Worm (Caenorhabditis elegans): ENCODE results near the gene ptp-2.

Gene ptp-2

ce11 chrII:5896512-5896911 lies 21.9 kb upstream of the ptp-2 start (continued):
- TF ChIP-seq irx-1 (tag; optimal IDR thresholded peaks at IDR 0.05) (no peak), lin-13 (GFP tag; optimal IDR thresholded peaks at IDR 0.05) (no peak), mep-1 (tag; optimal IDR thresholded peaks at IDR 0.05) (no peak), egl-13 (tag; optimal IDR thresholded peaks at IDR 0.05) (no peak), aly-2 (tag; optimal IDR thresholded peaks at IDR 0.05) (no peak), nhr-77 (tag; optimal IDR thresholded peaks at IDR 0.05) (no peak), ceh-63 (GFP tag; optimal IDR thresholded peaks at IDR 0.05) (no peak), F16B12.6 (tag; optimal IDR thresholded peaks at IDR 0.05) (no peak), hlh-17 (GFP tag; optimal IDR thresholded peaks at IDR 0.05; ENCODE audit: borderline replicate concordance) (no peak), aha-1 (tag; optimal IDR thresholded peaks at IDR 0.05) (no peak), grh-1 (GFP tag; IDR thresholded peaks at IDR 0.05) (no peak), fkh-4 (tag; optimal IDR thresholded peaks at IDR 0.05; ENCODE audit: borderline replicate concordance) (no peak), unc-62 (GFP tag; optimal IDR thresholded peaks at IDR 0.05) (no peak), pag-3 (tag; optimal IDR thresholded peaks at IDR 0.05; ENCODE audit: borderline replicate concordance, insufficient read depth) (no peak), elt-2 (tag; optimal IDR thresholded peaks at IDR 0.05) (no peak), lin-35 (GFP tag; optimal IDR thresholded peaks at IDR 0.05) (no peak), skn-1 (tag; optimal IDR thresholded peaks at IDR 0.05) (no peak), snpc-4 (tag; optimal IDR thresholded peaks at IDR 0.05) (no peak), tbx-2 (tag; optimal IDR thresholded peaks at IDR 0.05) (no peak), pax-3 (tag; optimal IDR thresholded peaks at IDR 0.05) (peak; percentile 62), zip-4 (GFP tag; optimal IDR thresholded peaks at IDR 0.05) (no peak), unc-98 (GFP tag; IDR thresholded peaks at IDR 0.05) (no peak), sox-4 (tag; optimal IDR thresholded peaks at IDR 0.05) (peak; percentile 1), swsn-7 (tag; optimal IDR thresholded peaks at IDR 0.05) (peak; percentile 9), pqm-1 (tag; optimal IDR thresholded peaks at IDR 0.05) (no peak), ztf-4 (tag; optimal IDR thresholded peaks at IDR 0.05) (no peak), dsc-1 (tag; optimal IDR thresholded peaks at IDR 0.05) (no peak), ceh-8 (GFP tag; optimal IDR thresholded peaks at IDR 0.05) (peak; percentile 35), lsy-2 (tag; optimal IDR thresholded peaks at IDR 0.05) (no peak), sup-37 (GFP tag; optimal IDR thresholded peaks at IDR 0.05) (no peak), mab-9 (GFP tag; IDR thresholded peaks at IDR 0.05) (no peak), fkh-10 (GFP tag; optimal IDR thresholded peaks at IDR 0.05) (no peak), nhr-71 (tag; optimal IDR thresholded peaks at IDR 0.05) (peak; percentile 64), unc-130 (tag; optimal IDR thresholded peaks at IDR 0.05) (no peak), lin-14 (GFP tag; optimal IDR thresholded peaks at IDR 0.05) (peak; percentile 57), Y116A8C.19 (tag; optimal IDR thresholded peaks at IDR 0.05; ENCODE audit: borderline replicate concordance) (no peak), fkh-8 (tag; optimal IDR thresholded peaks at IDR 0.05) (peak; percentile 72), nhr-85 (tag) (no peak)

ce11 chrII:5899080-5899479 lies 19.4 kb upstream of the ptp-2 start:
- TF ChIP-seq blmp-1 (tag; optimal IDR thresholded peaks at IDR 0.05) (peak; percentile 100), F16B12.6 (tag; optimal IDR thresholded peaks at IDR 0.05) (no peak)

- TF ChIP-seq irx-1 (tag; optimal IDR thresholded peaks at IDR 0.05): no peak
- no peak for TF ChIP-seq dpl-1 (GFP tag; optimal IDR thresholded peaks at IDR 0.05)
- TF ChIP-seq tbx-2 (tag; optimal IDR thresholded peaks at IDR 0.05): no peak
- TF ChIP-seq blmp-1 (tag; optimal IDR thresholded peaks at IDR 0.05): peak; percentile 55
Observed at ce11 chrII:5899865-5900486, 18.5 kb upstream of the ptp-2 start.

Measured in whole organism, L1 larva.